3 fruit fly cellular contexts compared by ENCODE assay signal in genomic region chr2L:19135955-19136677, dm6.
A peak's percentile ranks its signal among the peaks of the same experiment; 100 is the strongest.
TF ChIP-seq lines count a peak whose summit lies in the region.

No protein-coding gene starts in this region.

TF ChIP-seq in whole organism, embryonic, 481 proteins besides CTCF, POLR2A, EP300 and RAD21 (continued from another document):
- TF ChIP-seq nmo (GFP tag; optimal IDR thresholded peaks at IDR 0.05; lab: Kevin White, UChicago) (peak; percentile 5), amos (GFP tag; IDR thresholded peaks at IDR 0.05; lab: Robert Waterston, UW; ENCODE audit: partially characterized antibody) (no peak), schlank (tag; optimal IDR thresholded peaks at IDR 0.05; lab: Kevin White, UChicago) (no peak), CG7839 (tag; optimal IDR thresholded peaks at IDR 0.05; lab: Kevin White, UChicago) (peak; percentile 42), tap (tag; optimal IDR thresholded peaks at IDR 0.05; lab: Kevin White, UChicago) (no peak), unpg (GFP tag; optimal IDR thresholded peaks at IDR 0.05; lab: Kevin White, UChicago) (peak; percentile 36), zfh1 (GFP tag; IDR thresholded peaks at IDR 0.05; lab: Robert Waterston, UW) (0 out of 3 replicates have a peak, but pooled peaks have one; percentile 24), HLH3B (GFP tag; IDR thresholded peaks at IDR 0.05; lab: Robert Waterston, UW) (no peak), D19A (tag; optimal IDR thresholded peaks at IDR 0.05; lab: Kevin White, UChicago) (peak; percentile 18), scrt (GFP tag; optimal IDR thresholded peaks at IDR 0.05; lab: Kevin White, UChicago) (peak; percentile 22), CG7357 (GFP tag; IDR thresholded peaks at IDR 0.05; lab: Robert Waterston, UW) (no peak), CG17359 (tag; optimal IDR thresholded peaks at IDR 0.05; lab: Kevin White, UChicago) (peak; percentile 28), slbo (GFP tag; IDR thresholded peaks at IDR 0.05; lab: Robert Waterston, UW) (0 out of 2 replicates have a peak, but pooled peaks have one; percentile 23), slp2 (GFP tag; optimal IDR thresholded peaks at IDR 0.05; lab: Kevin White, UChicago) (peak; percentile 7), gem (tag; optimal IDR thresholded peaks at IDR 0.05; lab: Kevin White, UChicago) (peak; percentile 54), CG11504 (tag; optimal IDR thresholded peaks at IDR 0.05; lab: Kevin White, UChicago) (peak; percentile 42), Meics (GFP tag; optimal IDR thresholded peaks at IDR 0.05; lab: Kevin White, UChicago) (peak; percentile 20), lab (GFP tag; optimal IDR thresholded peaks at IDR 0.05; lab: Kevin White, UChicago) (peak; percentile 24), sens (GFP tag; lab: Kevin White, UChicago) (peak; percentile 41), Sox102F (GFP tag; optimal IDR thresholded peaks at IDR 0.05; lab: Kevin White, UChicago) (peak; percentile 30), CG15011 (GFP tag; optimal IDR thresholded peaks at IDR 0.05; lab: Kevin White, UChicago) (no peak), CG30403 (GFP tag; optimal IDR thresholded peaks at IDR 0.05; lab: Kevin White, UChicago) (no peak), pfk (GFP tag; optimal IDR thresholded peaks at IDR 0.05; lab: Kevin White, UChicago) (peak; percentile 89), dmrt99B (tag; optimal IDR thresholded peaks at IDR 0.05; lab: Kevin White, UChicago) (peak; percentile 34), CG18599 (GFP tag; optimal IDR thresholded peaks at IDR 0.05; lab: Kevin White, UChicago) (peak; percentile 46), rib (GFP tag; IDR thresholded peaks at IDR 0.05; lab: Robert Waterston, UW) (0 out of 2 replicates have a peak, but pooled peaks have one; percentile 19), HLH54F (GFP tag; optimal IDR thresholded peaks at IDR 0.05; lab: Kevin White, UChicago) (no peak), dmrt11E (tag; optimal IDR thresholded peaks at IDR 0.05; lab: Kevin White, UChicago) (peak; percentile 61), chif (GFP tag; optimal IDR thresholded peaks at IDR 0.05; lab: Kevin White, UChicago) (peak in 1 of 2 experiments; percentile 6), CG8388 (GFP tag; optimal IDR thresholded peaks at IDR 0.05; lab: Kevin White, UChicago) (peak; percentile 35), Nf-YA (GFP tag; IDR thresholded peaks at IDR 0.05; lab: Robert Waterston, UW) (no peak), bsh (GFP tag; optimal IDR thresholded peaks at IDR 0.05; lab: Kevin White, UChicago) (peak; percentile 32 to 50), CG1529 (GFP tag; optimal IDR thresholded peaks at IDR 0.05; lab: Kevin White, UChicago) (no peak), lola (GFP tag; optimal IDR thresholded peaks at IDR 0.05; lab: Kevin White, UChicago) (peak in 1 of 3 experiments; percentile 12), Sox100B (GFP tag; optimal IDR thresholded peaks at IDR 0.05; lab: Kevin White, UChicago) (no peak), sd (tag; optimal IDR thresholded peaks at IDR 0.05; lab: Kevin White, UChicago) (no peak), Trl (optimal IDR thresholded peaks at IDR 0.05; lab: Kevin White, UChicago) (peak in 1 of 2 experiments; percentile 44), Trl (GFP tag; optimal IDR thresholded peaks at IDR 0.05; lab: Kevin White, UChicago) (no peak), Fer1 (GFP tag; optimal IDR thresholded peaks at IDR 0.05; lab: Kevin White, UChicago) (peak; percentile 18), CG17829 (tag; optimal IDR thresholded peaks at IDR 0.05; lab: Kevin White, UChicago) (peak; percentile 1), CG11696 (GFP tag; IDR thresholded peaks at IDR 0.05; lab: Robert Waterston, UW) (0 out of 2 replicates have a peak, but pooled peaks have one; percentile 30), Oli (tag; optimal IDR thresholded peaks at IDR 0.05; lab: Kevin White, UChicago) (peak; percentile 32), Xbp1 (GFP tag; optimal IDR thresholded peaks at IDR 0.05; lab: Kevin White, UChicago) (no peak)

TF ChIP-seq in whole organism, prepupa, 60 proteins besides CTCF, POLR2A, EP300 and RAD21 (continued from another document):
- peak; percentile 76 for TF ChIP-seq dsx (GFP tag; optimal IDR thresholded peaks at IDR 0.05; lab: Kevin White, UChicago; ENCODE audit: poor library complexity, severe bottlenecking)
- TF ChIP-seq CG4318 (GFP tag; optimal IDR thresholded peaks at IDR 0.05; lab: Kevin White, UChicago): peak; percentile 46
- TF ChIP-seq Met (GFP tag; optimal IDR thresholded peaks at IDR 0.05; lab: Kevin White, UChicago): peak; percentile 91
- no peak for TF ChIP-seq Gug (GFP tag; IDR thresholded peaks at IDR 0.05; lab: Robert Waterston, UW)
- TF ChIP-seq vri (GFP tag; optimal IDR thresholded peaks at IDR 0.05; lab: Kevin White, UChicago): peak; percentile 81
- TF ChIP-seq CG8632 (GFP tag; optimal IDR thresholded peaks at IDR 0.05; lab: Kevin White, UChicago): peak; percentile 85
- TF ChIP-seq Ets21C (GFP tag; optimal IDR thresholded peaks at IDR 0.05; lab: Kevin White, UChicago): peak; percentile 80
- TF ChIP-seq CG6276 (GFP tag; optimal IDR thresholded peaks at IDR 0.05; lab: Kevin White, UChicago): no peak
- TF ChIP-seq CG11762 (GFP tag; optimal IDR thresholded peaks at IDR 0.05; lab: Kevin White, UChicago; ENCODE audit: insufficient read depth): peak; percentile 75
- peak; percentile 69 for TF ChIP-seq CG11902 (GFP tag; optimal IDR thresholded peaks at IDR 0.05; lab: Kevin White, UChicago)
- TF ChIP-seq spab (GFP tag; optimal IDR thresholded peaks at IDR 0.05; lab: Kevin White, UChicago): peak; percentile 74
- TF ChIP-seq esn (GFP tag; optimal IDR thresholded peaks at IDR 0.05; lab: Kevin White, UChicago): peak; percentile 91
- no peak for TF ChIP-seq dac (GFP tag; optimal IDR thresholded peaks at IDR 0.05; lab: Kevin White, UChicago)
- TF ChIP-seq CG8319 (GFP tag; optimal IDR thresholded peaks at IDR 0.05; lab: Kevin White, UChicago): peak; percentile 55
- TF ChIP-seq CG16779 (tag; optimal IDR thresholded peaks at IDR 0.05; lab: Kevin White, UChicago): peak; percentile 71
- peak; percentile 72 for TF ChIP-seq CG6163 (GFP tag; IDR thresholded peaks at IDR 0.05; lab: Robert Waterston, UW)
- TF ChIP-seq CG7368 (GFP tag; optimal IDR thresholded peaks at IDR 0.05; lab: Kevin White, UChicago): peak; percentile 61
- TF ChIP-seq Sox102F (GFP tag; optimal IDR thresholded peaks at IDR 0.05; lab: Kevin White, UChicago): peak; percentile 90
- TF ChIP-seq svp (GFP tag; lab: Kevin White, UChicago): peak; percentile 92
- peak; percentile 81 for TF ChIP-seq Eip75B (GFP tag; optimal IDR thresholded peaks at IDR 0.05; lab: Kevin White, UChicago)
- peak; percentile 64 for TF ChIP-seq net (GFP tag; optimal IDR thresholded peaks at IDR 0.05; lab: Kevin White, UChicago)
- peak; percentile 85 for TF ChIP-seq pdm3 (GFP tag; optimal IDR thresholded peaks at IDR 0.05; lab: Kevin White, UChicago)
- peak; percentile 82 for TF ChIP-seq acj6 (GFP tag; optimal IDR thresholded peaks at IDR 0.05; lab: Kevin White, UChicago)
- peak; percentile 86 for TF ChIP-seq achi (GFP tag; optimal IDR thresholded peaks at IDR 0.05; lab: Kevin White, UChicago)
- TF ChIP-seq Eip93F (GFP tag; optimal IDR thresholded peaks at IDR 0.05; lab: Kevin White, UChicago): peak; percentile 50
- peak; percentile 80 for TF ChIP-seq CG1621 (tag; optimal IDR thresholded peaks at IDR 0.05; lab: Kevin White, UChicago)
- TF ChIP-seq fkh (GFP tag; optimal IDR thresholded peaks at IDR 0.05; lab: Kevin White, UChicago): no peak
- TF ChIP-seq CG32006 (GFP tag; optimal IDR thresholded peaks at IDR 0.05; lab: Kevin White, UChicago): peak; percentile 54
- peak; percentile 12 for TF ChIP-seq fd85E (GFP tag; optimal IDR thresholded peaks at IDR 0.05; lab: Kevin White, UChicago)
- TF ChIP-seq CG6854 (GFP tag; optimal IDR thresholded peaks at IDR 0.05; lab: Kevin White, UChicago): no peak
- TF ChIP-seq CG31627 (GFP tag; optimal IDR thresholded peaks at IDR 0.05; lab: Kevin White, UChicago): peak; percentile 88
- peak; percentile 83 for TF ChIP-seq CG34406 (GFP tag; optimal IDR thresholded peaks at IDR 0.05; lab: Kevin White, UChicago)
- TF ChIP-seq CG15336 (GFP tag; IDR thresholded peaks at IDR 0.05; lab: Robert Waterston, UW): no peak
- peak; percentile 85 for TF ChIP-seq CG3919 (GFP tag; optimal IDR thresholded peaks at IDR 0.05; lab: Kevin White, UChicago)
- peak; percentile 41 for TF ChIP-seq CG9139 (GFP tag; optimal IDR thresholded peaks at IDR 0.05; lab: Kevin White, UChicago)
- peak; percentile 83 for TF ChIP-seq OdsH (GFP tag; optimal IDR thresholded peaks at IDR 0.05; lab: Kevin White, UChicago)
- peak; percentile 88 for TF ChIP-seq Smox (GFP tag; optimal IDR thresholded peaks at IDR 0.05; lab: Kevin White, UChicago)
TF ChIP-seq in whole organism, prepupa: peak in this region for 50.

TF ChIP-seq in whole organism, wandering third instar larva, 38 proteins besides CTCF, POLR2A, EP300 and RAD21 (continued from another document):
- TF ChIP-seq Vsx2 (GFP tag; optimal IDR thresholded peaks at IDR 0.05; lab: Kevin White, UChicago; ENCODE audit: partially characterized antibody) (no peak), lola (GFP tag; optimal IDR thresholded peaks at IDR 0.05; lab: Kevin White, UChicago) (no peak), OdsH (GFP tag; optimal IDR thresholded peaks at IDR 0.05; lab: Kevin White, UChicago) (peak; percentile 83), ey (GFP tag; optimal IDR thresholded peaks at IDR 0.05; lab: Kevin White, UChicago) (peak; percentile 86), br (GFP tag; optimal IDR thresholded peaks at IDR 0.05; lab: Kevin White, UChicago) (peak; percentile 93), psq (GFP tag; optimal IDR thresholded peaks at IDR 0.05; lab: Kevin White, UChicago) (no peak), brk (GFP tag; optimal IDR thresholded peaks at IDR 0.05; lab: Kevin White, UChicago) (peak; percentile 64)
TF ChIP-seq in whole organism, wandering third instar larva: peak in this region for 19.
